Fruit fly (Drosophila melanogaster) whole organism, prepupa: Measurements from ENCODE around the gene CG43389.
A peak's percentile ranks its signal among the peaks of the same experiment; 100 is the strongest.

Source experiments
- Blimp-1 ChIP-seq: fragments of 200-800 bp; sonication (Bioruptor generic); optimal IDR thresholded peaks from 3 replicates; lab custom pipeline; 2017; ENCODE audit warnings: missing biosample characterization, missing genetic modification characterization, mild to moderate bottlenecking, moderate library complexity, missing genetic modification reagents
- CG10631 ChIP-seq: fragments of 200-800 bp; sonication (Bioruptor generic); optimal IDR thresholded peaks from 2 replicates; lab custom pipeline; 2016; ENCODE audit warnings: missing biosample characterization, missing genetic modification characterization
- CG10669 ChIP-seq: fragments of 200-800 bp; sonication (Bioruptor generic); optimal IDR thresholded peaks from 3 replicates; lab custom pipeline; 2018; ENCODE audit warnings: missing biosample characterization, mild to moderate bottlenecking, missing genetic modification characterization, moderate library complexity
- CG11902 ChIP-seq: fragments of 200-800 bp; sonication (Bioruptor generic); optimal IDR thresholded peaks from 3 replicates; lab custom pipeline; 2016; ENCODE audit warnings: missing biosample characterization, missing genetic modification characterization
- CG15336 ChIP-seq: fragments of 200-800 bp; sonication (Bioruptor generic); IDR thresholded peaks from 2 replicates; pipeline ENCODE4 v1.3.6; 2022; ENCODE audit warnings: missing biosample characterization, missing genetic modification characterization
- CG1621 ChIP-seq: fragments of 200-800 bp; sonication (Bioruptor generic); optimal IDR thresholded peaks from 3 replicates; lab custom pipeline; 2018; ENCODE audit warnings: missing biosample characterization, mild to moderate bottlenecking, missing genetic modification characterization
- CG16779 ChIP-seq: fragments of 200-800 bp; sonication (Bioruptor generic); optimal IDR thresholded peaks from 3 replicates; lab custom pipeline; 2017; ENCODE audit warnings: missing biosample characterization, mild to moderate bottlenecking, missing genetic modification characterization
- CG3032 ChIP-seq: fragments of 200-800 bp; optimal IDR thresholded peaks from 2 replicates; lab custom pipeline; 2019; ENCODE audit warnings: missing biosample characterization, mild to moderate bottlenecking, missing genetic modification characterization, moderate library complexity
- CG31627 ChIP-seq: fragments of 200-800 bp; sonication (Bioruptor generic); optimal IDR thresholded peaks from 3 replicates; lab custom pipeline; 2016; ENCODE audit warnings: missing biosample characterization, missing genetic modification characterization
- CG34406 ChIP-seq: fragments of 200-800 bp; sonication (Bioruptor generic); optimal IDR thresholded peaks from 3 replicates; lab custom pipeline; 2016; ENCODE audit warnings: missing biosample characterization, missing genetic modification characterization
- CG4318 ChIP-seq: fragments of 200-800 bp; sonication (Bioruptor generic); optimal IDR thresholded peaks from 3 replicates; lab custom pipeline; 2017; ENCODE audit warnings: missing biosample characterization, mild to moderate bottlenecking, missing genetic modification characterization
- CG6163 ChIP-seq: fragments of 200-800 bp; sonication (Bioruptor generic); IDR thresholded peaks from 3 replicates; pipeline ENCODE4 v1.3.6; 2022; ENCODE audit warnings: missing biosample characterization, missing genetic modification characterization
- CG6276 ChIP-seq: fragments of 200-800 bp; sonication (Bioruptor generic); optimal IDR thresholded peaks from 2 replicates; lab custom pipeline; 2017; ENCODE audit warnings: missing biosample characterization, mild to moderate bottlenecking, missing genetic modification characterization
- CG6792 ChIP-seq: fragments of 200-800 bp; sonication (Bioruptor generic); optimal IDR thresholded peaks from 3 replicates; lab custom pipeline; 2016; ENCODE audit warnings: missing biosample characterization, missing genetic modification characterization
- CG7368 ChIP-seq: fragments of 200-800 bp; sonication (Bioruptor generic); optimal IDR thresholded peaks from 3 replicates; lab custom pipeline; 2016; ENCODE audit warnings: missing biosample characterization, missing genetic modification characterization
- CG8119 ChIP-seq: fragments of 200-800 bp; sonication (Bioruptor generic); IDR thresholded peaks from 3 replicates; pipeline ENCODE4 v1.3.6; 2022; ENCODE audit warnings: missing biosample characterization, missing genetic modification characterization
- CG8632 ChIP-seq: fragments of 200-800 bp; sonication (Bioruptor generic); optimal IDR thresholded peaks from 3 replicates; lab custom pipeline; 2016; ENCODE audit warnings: missing biosample characterization, missing genetic modification characterization
- CG9139 ChIP-seq: fragments of 200-800 bp; sonication (Bioruptor generic); optimal IDR thresholded peaks from 3 replicates; lab custom pipeline; 2017; ENCODE audit warnings: missing biosample characterization, mild to moderate bottlenecking, missing genetic modification characterization
- Eip78C ChIP-seq: fragments of 200-800 bp; sonication (Bioruptor generic); peaks from one replicate; lab custom pipeline; 2016; ENCODE audit warnings: missing biosample characterization, missing genetic modification characterization
- Eip93F ChIP-seq: fragments of 200-800 bp; sonication (Bioruptor generic); optimal IDR thresholded peaks from 2 replicates; lab custom pipeline; 2016; ENCODE audit warnings: missing biosample characterization, mild to moderate bottlenecking, missing genetic modification characterization
- Ets21C ChIP-seq: fragments of 200-800 bp; sonication (Bioruptor generic); optimal IDR thresholded peaks from 3 replicates; lab custom pipeline; 2016; ENCODE audit warnings: missing biosample characterization, missing genetic modification characterization
- Ets96B ChIP-seq: fragments of 200-800 bp; optimal IDR thresholded peaks from 2 replicates; lab custom pipeline; 2019; ENCODE audit warnings: missing biosample characterization, mild to moderate bottlenecking, missing genetic modification characterization, moderate library complexity
- Gug ChIP-seq: fragments of 200-800 bp; sonication (Bioruptor generic); IDR thresholded peaks from 2 replicates; pipeline ENCODE4 v1.3.6; 2022; ENCODE audit warnings: missing biosample characterization, missing genetic modification characterization
- Hr38 ChIP-seq: sonication (Bioruptor generic); optimal IDR thresholded peaks from 2 replicates; lab custom pipeline; 2016; ENCODE audit warnings: missing biosample characterization, missing genetic modification characterization
- Hr39 ChIP-seq: fragments of 200-800 bp; sonication (Bioruptor generic); optimal IDR thresholded peaks from 2 replicates; lab custom pipeline; 2016; ENCODE audit warnings: missing biosample characterization, missing genetic modification characterization
- Hr4 ChIP-seq: fragments of 200-800 bp; sonication (Bioruptor generic); optimal IDR thresholded peaks from 3 replicates; lab custom pipeline; 2016; ENCODE audit warnings: missing biosample characterization, missing genetic modification characterization
- Met ChIP-seq: fragments of 200-800 bp; sonication (Bioruptor generic); optimal IDR thresholded peaks from 3 replicates; lab custom pipeline; 2016; ENCODE audit warnings: missing biosample characterization, missing genetic modification characterization
- OdsH ChIP-seq: fragments of 200-800 bp; sonication (Bioruptor generic); optimal IDR thresholded peaks from 3 replicates; lab custom pipeline; 2016; ENCODE audit warnings: missing biosample characterization, missing genetic modification characterization
- Smox ChIP-seq: fragments of 200-800 bp; sonication (Bioruptor generic); optimal IDR thresholded peaks from 3 replicates; lab custom pipeline; 2016; ENCODE audit warnings: missing biosample characterization, missing genetic modification characterization
- Sox102F ChIP-seq: fragments of 200-800 bp; sonication (Bioruptor generic); optimal IDR thresholded peaks from 2 replicates; lab custom pipeline; 2016; ENCODE audit warnings: missing biosample characterization, mild to moderate bottlenecking, missing genetic modification characterization
- Sox14 ChIP-seq: fragments of 200-800 bp; sonication (Bioruptor generic); optimal IDR thresholded peaks from 3 replicates; lab custom pipeline; 2016; ENCODE audit warnings: missing biosample characterization, missing genetic modification characterization
- Sox15 ChIP-seq: fragments of 200-800 bp; sonication (Bioruptor generic); optimal IDR thresholded peaks from 3 replicates; lab custom pipeline; 2016; ENCODE audit warnings: missing biosample characterization, missing genetic modification characterization
- achi ChIP-seq: fragments of 200-800 bp; sonication (Bioruptor generic); optimal IDR thresholded peaks from 3 replicates; lab custom pipeline; 2016; ENCODE audit warnings: missing biosample characterization, missing genetic modification characterization
- acj6 ChIP-seq: fragments of 200-800 bp; sonication (Bioruptor generic); optimal IDR thresholded peaks from 3 replicates; lab custom pipeline; 2016; ENCODE audit warnings: missing biosample characterization, missing genetic modification characterization
- cyc ChIP-seq: fragments of 200-800 bp; sonication (Bioruptor generic); optimal IDR thresholded peaks from 3 replicates; lab custom pipeline; 2016; ENCODE audit warnings: missing biosample characterization, missing genetic modification characterization
- dsx ChIP-seq: fragments of 200-800 bp; optimal IDR thresholded peaks from 3 replicates; lab custom pipeline; 2019; ENCODE audit warnings: missing biosample characterization, mild to moderate bottlenecking, missing genetic modification characterization, moderate library complexity; ENCODE audit not compliant: poor library complexity, severe bottlenecking
- eg ChIP-seq: fragments of 200-800 bp; sonication (Bioruptor generic); IDR thresholded peaks from 3 replicates; pipeline ENCODE4 v1.3.6; 2022; ENCODE audit warnings: missing biosample characterization, missing genetic modification characterization
- fd85E ChIP-seq: fragments of 200-800 bp; sonication (Bioruptor generic); optimal IDR thresholded peaks from 3 replicates; lab custom pipeline; 2016; ENCODE audit warnings: missing biosample characterization, missing genetic modification characterization
- fkh ChIP-seq: fragments of 200-800 bp; sonication (Bioruptor generic); optimal IDR thresholded peaks from 3 replicates; lab custom pipeline; 2017; ENCODE audit warnings: missing biosample characterization, mild to moderate bottlenecking, missing genetic modification characterization, moderate library complexity
- net ChIP-seq: fragments of 200-800 bp; sonication (Bioruptor generic); optimal IDR thresholded peaks from 3 replicates; lab custom pipeline; 2016; ENCODE audit warnings: missing biosample characterization, missing genetic modification characterization
- pdm3 ChIP-seq: fragments of 200-800 bp; sonication (Bioruptor generic); optimal IDR thresholded peaks from 3 replicates; lab custom pipeline; 2016; ENCODE audit warnings: missing biosample characterization, missing genetic modification characterization
- salr ChIP-seq, 2 experiments: fragments of 200-800 bp; sonication (Bioruptor generic); optimal IDR thresholded peaks; 3 replicates each; lab custom pipeline; 2016 to 2018; ENCODE audit warnings: missing biosample characterization in 2 of 2, missing genetic modification characterization in 2 of 2, mild to moderate bottlenecking in 1 of 2
- spab ChIP-seq: fragments of 200-800 bp; sonication (Bioruptor generic); optimal IDR thresholded peaks from 2 replicates; lab custom pipeline; 2017; ENCODE audit warnings: missing biosample characterization, mild to moderate bottlenecking, missing genetic modification characterization, missing genetic modification reagents
- ss ChIP-seq, 2 experiments: fragments of 200-800 bp; sonication (Bioruptor generic); optimal IDR thresholded peaks; 2 replicates in 1 of 2; 3 replicates in 1 of 2; lab custom pipeline; 2017 to 2018; ENCODE audit warnings: mild to moderate bottlenecking in 2 of 2, missing biosample characterization in 2 of 2, missing genetic modification characterization in 2 of 2, moderate library complexity in 1 of 2
- svp ChIP-seq: fragments of 200-800 bp; sonication (Bioruptor generic); peaks from one replicate; lab custom pipeline; 2016; ENCODE audit warnings: missing biosample characterization, missing genetic modification characterization
- topi ChIP-seq: fragments of 200-800 bp; sonication (Bioruptor generic); optimal IDR thresholded peaks from 3 replicates; lab custom pipeline; 2016; ENCODE audit warnings: missing biosample characterization, missing genetic modification characterization
- vri ChIP-seq: fragments of 200-800 bp; sonication (Bioruptor generic); optimal IDR thresholded peaks from 3 replicates; lab custom pipeline; 2016; ENCODE audit warnings: missing biosample characterization, mild to moderate bottlenecking, missing genetic modification characterization

CG43389 gene

dm6 chr3L:3251659-3252490, 4.1 kb downstream of the CG43389 start:
- TF ChIP-seq Smox (GFP tag; lab: Kevin White, UChicago) (no peak), Hr4 (no peak), CG15336 (GFP tag; lab: Robert Waterston, UW) (peak; percentile 65), CG6792 (GFP tag; lab: Kevin White, UChicago) (no peak), vri (GFP tag; lab: Kevin White, UChicago) (peak; percentile 39), CG9139 (no peak), Ets96B (tag; lab: Kevin White, UChicago) (no peak), Hr38 (GFP tag; lab: Kevin White, UChicago) (no peak), Met (no peak), ss (GFP tag; optimal IDR thresholded peaks at IDR 0.05; lab: Kevin White, UChicago) (no peak), CG34406 (GFP tag; lab: Kevin White, UChicago) (no peak), CG11902 (GFP tag; lab: Kevin White, UChicago) (no peak), CG1621 (tag; lab: Kevin White, UChicago) (no peak), salr (GFP tag; optimal IDR thresholded peaks at IDR 0.05; lab: Kevin White, UChicago) (no peak), fkh (GFP tag; lab: Kevin White, UChicago) (no peak), CG3032 (tag; lab: Kevin White, UChicago) (no peak), Blimp-1 (peak; percentile 64), dsx (GFP tag; lab: Kevin White, UChicago) (no peak), CG8119 (peak; percentile 37; the same call in 1 of the 3 replicates), CG10669 (GFP tag; lab: Kevin White, UChicago) (no peak), eg (GFP tag; lab: Robert Waterston, UW) (peak; percentile 67; the same call in 2 of the 3 replicates), CG7368 (GFP tag; lab: Kevin White, UChicago) (no peak), Hr39 (no peak), OdsH (GFP tag; lab: Kevin White, UChicago) (no peak), Eip78C (peak; percentile 55), svp (GFP tag; lab: Kevin White, UChicago) (peak; percentile 75), CG6276 (GFP tag; lab: Kevin White, UChicago) (no peak), CG10631 (GFP tag; lab: Kevin White, UChicago) (no peak), acj6 (GFP tag; lab: Kevin White, UChicago) (no peak), Gug (GFP tag; lab: Robert Waterston, UW) (no peak)

- TF ChIP-seq Gug (GFP tag; lab: Robert Waterston, UW): no peak
- no peak for TF ChIP-seq CG34406 (GFP tag; lab: Kevin White, UChicago)
- 0 out of 3 replicates have a peak, but pooled peaks have one; percentile 8 for TF ChIP-seq CG6163 (GFP tag; lab: Robert Waterston, UW)
- no peak for TF ChIP-seq CG1621 (tag; lab: Kevin White, UChicago)
- TF ChIP-seq spab (GFP tag; lab: Kevin White, UChicago): no peak
- no peak for TF ChIP-seq CG8632 (GFP tag; lab: Kevin White, UChicago)
- peak; percentile 8 for TF ChIP-seq Sox14 (GFP tag; lab: Kevin White, UChicago)
- TF ChIP-seq CG16779 (tag; lab: Kevin White, UChicago): no peak
- TF ChIP-seq achi (GFP tag; lab: Kevin White, UChicago): peak; percentile 28
- TF ChIP-seq salr (GFP tag; optimal IDR thresholded peaks at IDR 0.05; lab: Kevin White, UChicago): peak in 1 of 2 experiments; percentile 43
- no peak for TF ChIP-seq Smox (GFP tag; lab: Kevin White, UChicago)
- TF ChIP-seq CG8119: 0 out of 3 replicates have a peak, but pooled peaks have one; percentile 23
- TF ChIP-seq net (GFP tag; lab: Kevin White, UChicago): no peak
- TF ChIP-seq Hr38 (GFP tag; lab: Kevin White, UChicago): no peak
- no peak for TF ChIP-seq Blimp-1
- no peak for TF ChIP-seq Eip93F (GFP tag; lab: Kevin White, UChicago)
- no peak for TF ChIP-seq Sox102F
- TF ChIP-seq Hr4: peak; percentile 48
- no peak for TF ChIP-seq cyc (GFP tag; lab: Kevin White, UChicago)
- TF ChIP-seq Ets21C: no peak
- no peak for TF ChIP-seq Sox15
- peak; percentile 49 for TF ChIP-seq pdm3 (GFP tag; lab: Kevin White, UChicago)
- 0 out of 3 replicates have a peak, but pooled peaks have one; percentile 8 for TF ChIP-seq eg (GFP tag; lab: Robert Waterston, UW)
- no peak for TF ChIP-seq fkh (GFP tag; lab: Kevin White, UChicago)
- TF ChIP-seq CG3032 (tag; lab: Kevin White, UChicago): peak; percentile 2
- TF ChIP-seq fd85E: no peak
- no peak for TF ChIP-seq CG10669 (GFP tag; lab: Kevin White, UChicago)
- no peak for TF ChIP-seq Ets96B (tag; lab: Kevin White, UChicago)
- no peak for TF ChIP-seq dsx (GFP tag; lab: Kevin White, UChicago)
- no peak for TF ChIP-seq topi (GFP tag; lab: Kevin White, UChicago)
- TF ChIP-seq CG4318 (GFP tag; lab: Kevin White, UChicago): peak; percentile 7
- TF ChIP-seq CG31627 (GFP tag; lab: Kevin White, UChicago): no peak
These were observed 5.1 kb downstream of the CG43389 start for dm6 chr3L:3252884-3253283.
